Worm (Caenorhabditis elegans) whole organism, dauer: ENCODE results near the gene F57A10.2.
"Not testable (repeated sequence)": the region's sequence is repeated elsewhere in the genome, so short reads cannot be mapped to it uniquely, and the experiment has no call there.

Source experiments
- unc-62 ChIP-seq: sonication (generic microtip); optimal IDR thresholded peaks from 2 replicates; lab custom pipeline; 2017; ENCODE audit warnings: missing biosample characterization, missing genetic modification reagents, missing genetic modification characterization

F57A10.2 gene

ce11 chrV:15752049-15752448 is 14.3 kb upstream of the F57A10.2 start, which contains the start of gene str-43:
Gene str-43, minus strand, starts transcription at chrV:15752149.
- no peak for TF ChIP-seq unc-62 (GFP tag; lab: Kevin White, UChicago)

- TF ChIP-seq unc-62 (GFP tag; lab: Kevin White, UChicago), result not testable (repeated sequence)
Observed at ce11 chrV:15752941-15753340, 13.4 kb upstream of the F57A10.2 start, which contains the start of gene str-5. Gene str-5, plus strand, starts transcription at chrV:15753241.

DNA sequence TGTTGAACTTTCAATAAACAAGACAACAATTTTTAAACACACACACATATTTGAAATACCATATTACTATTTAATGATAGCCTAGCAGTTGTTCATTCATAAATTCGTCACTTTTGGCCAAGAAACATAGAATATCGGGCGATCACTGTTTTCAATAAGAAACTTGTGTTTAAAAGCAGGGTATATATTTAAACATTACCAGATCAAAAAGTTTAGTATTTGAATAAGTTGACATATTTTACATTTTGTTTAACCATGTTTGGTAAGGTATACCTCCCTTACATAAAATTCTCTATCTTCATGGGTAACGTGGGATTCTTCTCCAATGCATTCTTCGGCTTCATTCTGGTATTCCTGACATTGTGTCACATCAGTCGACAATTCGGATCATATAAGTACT is 11.6 kb upstream of the F57A10.2 start, which contains the start of gene str-8:
str-8 (plus strand) TSS at position 301 of the 400 bp plus-strand sequence.
- not testable (repeated sequence) for TF ChIP-seq unc-62 (GFP tag; lab: Kevin White, UChicago)

- no peak for TF ChIP-seq unc-62 (GFP tag; lab: Kevin White, UChicago)
Observed at ce11 chrV:15757645-15758044, 8.7 kb upstream of the F57A10.2 start.

- TF ChIP-seq unc-62 (GFP tag; lab: Kevin White, UChicago), result no peak
Observed at ce11 chrV:15758449-15758848, 7.9 kb upstream of the F57A10.2 start, which contains the start of gene str-9. Gene str-9, plus strand, starts transcription at chrV:15758749.

ce11 chrV:15769072-15769471 is 2.7 kb downstream of the F57A10.2 start, which contains the start of gene F57A10.4:
Gene F57A10.4, plus strand, starts transcription at chrV:15769438.
- TF ChIP-seq unc-62 (GFP tag; lab: Kevin White, UChicago), result no peak

DNA sequence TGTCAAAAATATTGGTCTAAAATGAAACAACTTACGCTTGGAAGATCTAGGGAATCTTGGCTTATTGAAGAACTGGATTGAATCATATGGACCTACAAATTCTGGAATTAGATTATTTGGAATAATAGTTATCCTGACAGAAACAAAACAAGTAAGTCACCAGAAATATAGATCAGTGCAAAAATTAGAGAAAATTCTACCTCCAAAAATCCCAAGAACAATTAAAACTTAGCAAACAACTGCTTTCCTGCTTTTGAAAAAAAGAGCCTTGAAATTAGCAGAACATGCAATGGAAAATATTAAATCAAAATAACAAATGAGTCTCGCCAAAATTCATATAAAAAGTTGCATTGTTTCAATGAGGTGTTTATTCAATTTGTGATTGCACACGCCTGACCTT is 6.8 kb downstream of the F57A10.2 start, which contains the start of gene nhr-60:
nhr-60 (minus strand) TSS at position 101 of the 400 bp plus-strand sequence.
- TF ChIP-seq unc-62 (GFP tag; lab: Kevin White, UChicago), result no peak

- no peak for TF ChIP-seq unc-62 (GFP tag; lab: Kevin White, UChicago)
Observed at ce11 chrV:15773941-15774340, 7.6 kb downstream of the F57A10.2 start.

DNA sequence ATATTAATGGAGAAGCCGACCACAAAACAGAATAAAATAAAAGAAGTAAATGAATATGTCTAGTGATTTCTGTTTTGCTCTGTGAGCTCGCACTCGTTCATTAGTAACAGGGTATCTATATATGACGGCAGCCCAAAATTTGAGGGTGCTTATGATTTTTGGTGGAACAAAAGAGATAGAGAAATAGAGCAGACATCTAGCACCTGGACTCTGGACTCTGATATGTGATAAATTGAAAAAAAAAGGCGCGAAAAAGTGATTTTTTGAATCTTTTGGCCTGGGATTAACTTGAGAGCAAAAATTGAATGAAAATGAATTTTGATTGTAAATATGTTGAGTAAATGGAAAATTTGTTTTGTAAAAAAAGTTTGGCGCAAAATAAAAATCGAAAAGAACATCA is 10.3 kb downstream of the F57A10.2 start, which contains the start of gene nhr-283:
nhr-283 (minus strand) TSS at position 101 of the 400 bp plus-strand sequence.
- no peak for TF ChIP-seq unc-62 (GFP tag; lab: Kevin White, UChicago)

ce11 chrV:15779128-15779729 is 12.9 kb downstream of the F57A10.2 start, which contains the start of the genes nhr-285 and irld-52:
Gene nhr-285, minus strand, starts transcription at chrV:15779228.
Gene irld-52, plus strand, starts transcription at chrV:15779679.
- no peak for TF ChIP-seq unc-62 (GFP tag; lab: Kevin White, UChicago)

ce11 chrV:15781086-15781485 is 14.7 kb downstream of the F57A10.2 start, which contains the start of gene T26E4.2:
Gene T26E4.2, plus strand, starts transcription at chrV:15781386.
- TF ChIP-seq unc-62 (GFP tag; lab: Kevin White, UChicago), result no peak

DNA sequence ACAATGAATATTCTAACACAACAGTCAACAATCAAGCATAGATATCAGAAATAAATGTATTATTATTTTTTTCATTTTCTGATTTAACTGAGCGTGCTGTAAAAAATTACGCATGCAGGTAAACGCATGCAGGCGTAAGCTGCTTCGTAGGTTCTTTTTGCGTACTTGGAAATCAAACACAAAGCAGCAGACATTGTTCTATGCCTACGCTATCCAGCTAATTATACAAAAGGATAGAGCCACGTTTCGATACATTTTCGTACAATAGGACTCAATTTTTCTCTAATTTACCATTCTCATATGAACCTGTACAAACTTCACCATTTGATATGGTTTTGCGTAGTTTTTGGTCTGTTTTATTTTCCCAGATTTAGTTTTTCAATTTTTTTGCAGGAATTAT is 16.1 kb downstream of the F57A10.2 start, which contains the start of gene T26E4.3:
T26E4.3 (plus strand) TSS at position 301 of the 400 bp plus-strand sequence.
- no peak for TF ChIP-seq unc-62 (GFP tag; lab: Kevin White, UChicago)

ce11 chrV:15792409-15792808 is 26.0 kb downstream of the F57A10.2 start, which contains the start of gene T26E4.4:
Gene T26E4.4, minus strand, starts transcription at chrV:15792509.
- TF ChIP-seq unc-62 (GFP tag; lab: Kevin White, UChicago), result no peak

ce11 chrV:15793270-15793669 is 26.9 kb downstream of the F57A10.2 start, which contains the start of gene T26E4.7:
Gene T26E4.7, plus strand, starts transcription at chrV:15793570.
- TF ChIP-seq unc-62 (GFP tag; lab: Kevin White, UChicago), result no peak

DNA sequence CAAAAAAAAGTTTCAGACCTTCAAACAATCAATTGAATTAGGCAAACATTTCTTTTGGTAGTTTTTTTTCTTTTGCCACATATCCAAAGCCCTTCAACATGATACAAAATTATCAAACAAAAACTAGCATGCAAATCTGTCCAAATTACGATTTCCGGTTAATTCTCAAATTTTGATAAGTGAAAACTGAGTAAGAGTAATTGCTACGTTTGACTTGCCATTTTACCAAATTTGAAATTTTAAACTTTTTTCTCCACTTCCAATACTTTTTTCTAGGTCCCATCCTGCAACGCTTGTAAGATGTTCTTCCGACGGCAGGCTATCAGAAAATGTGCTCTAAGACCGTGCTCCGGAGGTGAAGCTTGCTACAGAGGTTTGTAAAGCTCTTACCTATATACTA is 29.7 kb downstream of the F57A10.2 start, which contains the start of gene nhr-223:
nhr-223 (plus strand) TSS at position 301 of the 400 bp plus-strand sequence.
- no peak for TF ChIP-seq unc-62 (GFP tag; lab: Kevin White, UChicago)

ce11 chrV:15798108-15798507 is 31.7 kb downstream of the F57A10.2 start, which contains the start of gene T26E4.10:
Gene T26E4.10, minus strand, starts transcription at chrV:15798208.
- TF ChIP-seq unc-62 (GFP tag; lab: Kevin White, UChicago), result no peak
